Worm (Caenorhabditis elegans) whole organism, late embryonic: Measurements from ENCODE around the gene pch-2.

Source experiments
- C08G9.2 ChIP-seq: sonication (generic microtip); optimal IDR thresholded peaks from 2 replicates; lab custom pipeline; 2016; ENCODE audit warnings: mild to moderate bottlenecking, missing genetic modification characterization, moderate library complexity, missing compliant biosample characterization
- C38D4.7 ChIP-seq: fragments of 200-800 bp; sonication (Bioruptor generic); optimal IDR thresholded peaks from 2 replicates; lab custom pipeline; 2018; ENCODE audit warnings: mild to moderate bottlenecking, missing genetic modification characterization, moderate library complexity, missing compliant biosample characterization
- K02D7.2 ChIP-seq: sonication (generic microtip); optimal IDR thresholded peaks from 2 replicates; lab custom pipeline; 2017; ENCODE audit warnings: mild to moderate bottlenecking, missing genetic modification characterization, missing compliant biosample characterization
- ceh-14 ChIP-seq: sonication (generic microtip); optimal IDR thresholded peaks from 2 replicates; lab custom pipeline; 2016; ENCODE audit warnings: missing genotype, missing genetic modification characterization, missing compliant biosample characterization
- ceh-2 ChIP-seq: sonication (generic microtip); optimal IDR thresholded peaks from 2 replicates; lab custom pipeline; 2016; ENCODE audit warnings: missing genotype, missing genetic modification characterization, missing compliant biosample characterization
- ceh-22 ChIP-seq: sonication (generic microtip); optimal IDR thresholded peaks from 2 replicates; lab custom pipeline; 2017; ENCODE audit warnings: missing biosample characterization, missing genetic modification characterization
- ceh-24 ChIP-seq: sonication (generic microtip); optimal IDR thresholded peaks from 2 replicates; lab custom pipeline; 2016; ENCODE audit warnings: mild to moderate bottlenecking, missing genetic modification characterization, missing compliant biosample characterization
- ceh-30 ChIP-seq: fragments of 150-350 bp; optimal IDR thresholded peaks from 2 replicates; lab custom pipeline; 2014; ENCODE audit warnings: missing biosample characterization, missing genetic modification characterization
- ceh-34 ChIP-seq: sonication (generic microtip); optimal IDR thresholded peaks from 2 replicates; lab custom pipeline; 2016; ENCODE audit warnings: mild to moderate bottlenecking, missing genetic modification characterization, missing compliant biosample characterization
- ceh-45 ChIP-seq: fragments of 200-800 bp; sonication (Bioruptor generic); IDR thresholded peaks from 2 replicates; pipeline ENCODE4 v1.3.6; 2022; ENCODE audit warnings: missing genetic modification reagents, missing genetic modification characterization, missing compliant biosample characterization
- ceh-9 ChIP-seq: sonication (generic microtip); optimal IDR thresholded peaks from 2 replicates; lab custom pipeline; 2016; ENCODE audit warnings: mild to moderate bottlenecking, missing genetic modification characterization, inconsistent platforms, missing compliant biosample characterization
- dve-1 ChIP-seq: sonication (generic microtip); optimal IDR thresholded peaks from 2 replicates; lab custom pipeline; 2017; ENCODE audit warnings: antibody characterized with exemption, mild to moderate bottlenecking, missing genetic modification characterization, missing compliant biosample characterization
- ets-4 ChIP-seq: sonication (generic microtip); optimal IDR thresholded peaks from 2 replicates; lab custom pipeline; 2016; ENCODE audit warnings: missing genetic modification characterization, missing compliant biosample characterization
- fax-1 ChIP-seq: sonication (generic microtip); optimal IDR thresholded peaks from 2 replicates; lab custom pipeline; 2016; ENCODE audit warnings: missing genotype, missing genetic modification characterization, missing compliant biosample characterization
- fkh-10 ChIP-seq: fragments of 150-350 bp; optimal IDR thresholded peaks from 2 replicates; lab custom pipeline; 2014; ENCODE audit warnings: missing biosample characterization, missing genetic modification reagents, missing genetic modification characterization
- gmeb-2 ChIP-seq: sonication (generic microtip); optimal IDR thresholded peaks from 2 replicates; lab custom pipeline; 2016; ENCODE audit warnings: missing genetic modification characterization, inconsistent platforms, missing compliant biosample characterization
- hlh-13 ChIP-seq: fragments of 200-800 bp; sonication (Bioruptor generic); optimal IDR thresholded peaks from 2 replicates; lab custom pipeline; 2018; ENCODE audit warnings: mild to moderate bottlenecking, missing genetic modification characterization, missing compliant biosample characterization
- hlh-6 ChIP-seq: sonication (generic microtip); optimal IDR thresholded peaks from 2 replicates; lab custom pipeline; 2016; ENCODE audit warnings: missing genotype, missing genetic modification characterization, missing compliant biosample characterization
- madf-2 ChIP-seq: sonication (generic microtip); optimal IDR thresholded peaks from 2 replicates; lab custom pipeline; 2017; ENCODE audit warnings: missing genetic modification characterization, missing compliant biosample characterization
- mec-3 ChIP-seq: sonication (generic microtip); optimal IDR thresholded peaks from 2 replicates; lab custom pipeline; 2016; ENCODE audit warnings: borderline replicate concordance, missing genetic modification characterization, missing compliant biosample characterization
- nfya-1 ChIP-seq: sonication (generic microtip); optimal IDR thresholded peaks from 2 replicates; lab custom pipeline; 2017; ENCODE audit warnings: missing genetic modification characterization, mild to moderate bottlenecking, missing compliant biosample characterization, antibody characterized with exemption, moderate library complexity
- npax-4 ChIP-seq: sonication (generic microtip); optimal IDR thresholded peaks from 2 replicates; lab custom pipeline; 2016; ENCODE audit warnings: missing genetic modification characterization, missing compliant biosample characterization
- odd-2 ChIP-seq: sonication (generic microtip); optimal IDR thresholded peaks from 2 replicates; lab custom pipeline; 2017; ENCODE audit warnings: antibody characterized with exemption, mild to moderate bottlenecking, missing genetic modification characterization, missing compliant biosample characterization
- pax-1 ChIP-seq: fragments of 150-350 bp; optimal IDR thresholded peaks from 2 replicates; lab custom pipeline; 2014; ENCODE audit warnings: missing biosample characterization, missing genetic modification characterization
- pqm-1 ChIP-seq: sonication (generic microtip); optimal IDR thresholded peaks from 2 replicates; lab custom pipeline; 2016; ENCODE audit warnings: missing genetic modification characterization, missing compliant biosample characterization
- ref-2 ChIP-seq: sonication (generic microtip); optimal IDR thresholded peaks from 2 replicates; lab custom pipeline; 2016; ENCODE audit warnings: missing genetic modification characterization, missing compliant biosample characterization
- syd-9 ChIP-seq: sonication (generic microtip); optimal IDR thresholded peaks from 2 replicates; lab custom pipeline; 2016; ENCODE audit warnings: mild to moderate bottlenecking, missing genetic modification characterization, moderate library complexity, missing compliant biosample characterization
- tbx-2 ChIP-seq: sonication (generic microtip); optimal IDR thresholded peaks from 2 replicates; lab custom pipeline; 2016; ENCODE audit warnings: missing genetic modification characterization, missing compliant biosample characterization
- tbx-7 ChIP-seq: sonication (generic microtip); optimal IDR thresholded peaks from 2 replicates; lab custom pipeline; 2016; ENCODE audit warnings: missing genotype, missing genetic modification characterization, missing compliant biosample characterization
- ttx-3 ChIP-seq: sonication (generic microtip); optimal IDR thresholded peaks from 2 replicates; lab custom pipeline; 2016; ENCODE audit warnings: missing genetic modification reagents, missing genetic modification characterization, missing compliant biosample characterization
- unc-3 ChIP-seq, 2 experiments: fragments of 200-800 bp in 1 of 2; sonication (Bioruptor generic) in 1 of 2; sonication (generic microtip) in 1 of 2; conservative IDR thresholded peaks in 1 of 2; optimal IDR thresholded peaks in 1 of 2; 2 replicates each; pipeline versions ENCODE4 v1.3.6 to Lab custom; 2016 to 2022; ENCODE audit warnings: missing compliant biosample characterization in 2 of 2, missing genetic modification characterization in 2 of 2, missing genetic modification reagents in 1 of 2
- unc-86 ChIP-seq: sonication (generic microtip); optimal IDR thresholded peaks from 2 replicates; lab custom pipeline; 2016; ENCODE audit warnings: missing genetic modification characterization, missing compliant biosample characterization
- zip-5 ChIP-seq: sonication (generic microtip); optimal IDR thresholded peaks from 2 replicates; lab custom pipeline; 2016; ENCODE audit warnings: missing genetic modification characterization, missing compliant biosample characterization
- ztf-16 ChIP-seq: sonication (generic microtip); optimal IDR thresholded peaks from 2 replicates; lab custom pipeline; 2017; ENCODE audit warnings: missing genetic modification characterization, missing compliant biosample characterization

pch-2 gene

DNA sequence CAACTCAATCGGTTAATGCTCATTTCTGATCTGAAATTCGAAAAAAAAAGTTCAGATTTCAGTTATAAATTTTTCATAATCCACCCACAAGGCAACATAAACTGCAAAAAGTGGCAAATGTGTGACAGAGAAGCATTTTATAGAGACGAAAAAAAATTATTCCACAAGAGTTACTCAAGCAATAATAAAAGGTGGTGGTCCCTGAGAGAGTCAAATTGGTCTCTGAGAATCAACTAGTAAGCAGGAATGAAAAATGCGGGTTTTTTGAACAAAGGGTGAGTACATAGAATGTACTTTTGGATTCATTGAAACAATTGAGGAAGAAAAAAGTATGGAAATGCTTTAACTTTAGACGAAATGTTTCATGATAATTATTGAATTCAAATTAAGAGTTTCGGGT is 12.2 kb downstream of the pch-2 start, which contains the start of gene T05C12.11:
Gene T05C12.11 (minus strand): TSS at position 101 of the 400 bp plus-strand sequence.
- no peak for TF ChIP-seq npax-4 (tag; lab: Kevin White, UChicago)
- TF ChIP-seq fkh-10 = no peak
- no peak for TF ChIP-seq tbx-2 (tag; lab: Kevin White, UChicago)
- no peak for TF ChIP-seq C38D4.7 (GFP tag; lab: Kevin White, UChicago)
- TF ChIP-seq ceh-34 (tag; lab: Kevin White, UChicago) = no peak
- no peak for TF ChIP-seq hlh-13 (GFP tag; lab: Kevin White, UChicago)
- TF ChIP-seq ceh-24 (tag; lab: Kevin White, UChicago) = no peak
- no peak for TF ChIP-seq zip-5 (tag; lab: Kevin White, UChicago)
- no peak for TF ChIP-seq ceh-45 (GFP tag; lab: Robert Waterston, UW)
- TF ChIP-seq pqm-1 (tag; lab: Kevin White, UChicago) = no peak

DNA sequence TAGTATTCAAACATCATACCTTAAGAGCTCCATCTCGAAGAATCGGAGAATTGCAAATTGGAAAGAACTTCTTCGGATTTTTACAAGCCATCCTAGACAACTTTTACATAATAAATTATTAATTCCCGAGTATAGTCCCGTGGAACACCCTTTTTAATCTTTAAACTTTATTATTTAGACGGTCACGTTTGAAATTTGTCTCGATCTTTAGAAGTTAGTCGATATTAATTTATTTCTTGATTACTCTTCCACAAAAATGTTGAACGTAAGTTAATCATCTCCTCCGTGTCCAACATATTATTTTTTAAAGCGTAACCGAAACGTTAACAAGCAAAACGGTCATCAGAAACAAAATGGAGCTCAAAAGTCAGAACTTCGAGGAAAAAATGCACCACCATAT is 15.3 kb downstream of the pch-2 start, which contains the start of the genes decr-1.3 and T05C12.1:
Gene decr-1.3 (minus strand): TSS at position 101 of the 400 bp plus-strand sequence.
Gene T05C12.1 (plus strand): TSS at position 232 of the 400 bp plus-strand sequence.
- no peak for TF ChIP-seq dve-1 (tag; lab: Kevin White, UChicago)

DNA sequence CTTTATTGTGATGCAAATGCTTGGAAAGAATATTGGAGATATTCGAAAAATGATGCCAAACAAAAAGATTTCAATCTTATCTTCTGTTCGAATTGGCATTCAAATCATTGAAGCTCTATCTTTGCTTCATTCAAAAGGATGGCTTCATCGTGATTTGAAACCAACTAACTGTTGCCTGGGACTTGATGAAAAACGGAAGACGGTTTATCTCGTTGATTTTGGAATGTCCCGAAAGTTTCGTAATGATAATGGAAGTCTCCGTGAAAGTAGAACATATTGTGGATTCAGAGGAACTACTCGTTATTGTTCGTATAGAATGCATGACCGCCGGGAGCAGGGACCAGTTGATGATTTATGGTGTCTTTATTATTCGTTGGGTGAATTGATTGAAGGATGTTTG is 16.0 kb downstream of the pch-2 start:
- TF ChIP-seq tbx-7 (no peak), dve-1 (tag; lab: Kevin White, UChicago) (no peak), ttx-3 (tag; lab: Kevin White, UChicago) (no peak), mec-3 (tag; lab: Kevin White, UChicago) (no peak), ceh-2 (tag; lab: Kevin White, UChicago) (no peak), ets-4 (tag; lab: Kevin White, UChicago) (no peak), ztf-16 (tag; lab: Kevin White, UChicago) (no peak), gmeb-2 (tag; lab: Kevin White, UChicago) (no peak), ceh-34 (tag; lab: Kevin White, UChicago) (no peak), C08G9.2 (no peak), ceh-9 (no peak), odd-2 (no peak), unc-3 (GFP tag; conservative IDR thresholded peaks at IDR 0.05; lab: Robert Waterston, UW) (no peak), unc-3 (tag; optimal IDR thresholded peaks at IDR 0.05; lab: Kevin White, UChicago) (no peak), npax-4 (tag; lab: Kevin White, UChicago) (no peak)

DNA sequence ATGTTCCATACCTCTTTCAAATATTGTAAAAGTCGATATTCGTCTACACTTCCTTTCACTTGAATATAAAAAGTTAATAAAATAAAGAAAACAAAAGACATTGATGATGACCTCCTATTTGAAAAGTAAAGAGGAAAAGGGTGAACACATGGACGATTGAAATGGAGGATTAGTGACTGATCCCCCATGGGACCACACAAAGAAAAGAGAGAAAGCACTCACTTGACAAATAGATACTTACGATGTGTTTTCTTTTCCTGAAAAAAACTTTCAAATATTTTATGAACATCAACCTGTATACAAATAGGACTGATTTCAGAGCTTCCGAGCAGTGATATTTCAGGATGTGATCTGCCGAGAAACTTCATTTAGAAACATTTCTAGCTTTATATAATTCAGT is 18.9 kb downstream of the pch-2 start, which contains the start of gene acr-14:
Gene acr-14 (minus strand): TSS at position 101 of the 400 bp plus-strand sequence.
- TF ChIP-seq unc-86 (no peak), ceh-22 (no peak), ceh-30 (no peak), hlh-6 (tag; lab: Kevin White, UChicago) (no peak), fkh-10 (no peak)

DNA sequence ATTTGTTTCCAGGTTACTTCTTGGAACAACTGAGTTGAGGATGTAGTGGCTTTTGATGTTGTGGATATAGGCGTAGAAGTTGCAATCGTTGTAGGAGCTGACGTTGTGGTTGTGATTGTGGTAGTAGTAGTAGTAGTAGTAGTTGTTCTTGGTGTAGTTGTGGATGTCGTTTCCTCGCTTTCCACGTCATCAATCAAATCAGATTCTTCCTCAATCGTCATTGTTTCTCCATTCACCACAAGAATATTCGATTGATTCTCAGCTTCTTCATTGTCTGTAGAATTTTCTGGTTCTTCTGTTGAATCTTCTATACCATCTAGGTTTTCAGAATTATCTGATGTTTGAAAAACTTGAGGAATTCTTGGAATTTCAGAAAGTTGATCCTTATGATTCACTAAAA is 20.5 kb downstream of the pch-2 start:
- TF ChIP-seq fax-1 (tag; lab: Kevin White, UChicago) (no peak), pax-1 (no peak), pqm-1 (tag; lab: Kevin White, UChicago) (no peak), nfya-1 (no peak), ztf-16 (tag; lab: Kevin White, UChicago) (no peak), npax-4 (tag; lab: Kevin White, UChicago) (no peak), K02D7.2 (no peak), madf-2 (no peak), hlh-6 (tag; lab: Kevin White, UChicago) (no peak), ceh-14 (tag; lab: Kevin White, UChicago) (no peak), syd-9 (no peak), ref-2 (no peak)
